Fruit fly (Drosophila melanogaster): ENCODE results near the gene Npc2g.

dm6 chr3R:30782553-30782952 is 37.5 kb upstream of the Npc2g start:
- TF ChIP-seq CG8478 (optimal IDR thresholded peaks at IDR 0.05) (no peak), psq (optimal IDR thresholded peaks at IDR 0.05) (no peak)

Measured in whole organism.